Fruit fly (Drosophila melanogaster): ENCODE measurements around the gene CG31626.

CG31626 gene

DNA sequence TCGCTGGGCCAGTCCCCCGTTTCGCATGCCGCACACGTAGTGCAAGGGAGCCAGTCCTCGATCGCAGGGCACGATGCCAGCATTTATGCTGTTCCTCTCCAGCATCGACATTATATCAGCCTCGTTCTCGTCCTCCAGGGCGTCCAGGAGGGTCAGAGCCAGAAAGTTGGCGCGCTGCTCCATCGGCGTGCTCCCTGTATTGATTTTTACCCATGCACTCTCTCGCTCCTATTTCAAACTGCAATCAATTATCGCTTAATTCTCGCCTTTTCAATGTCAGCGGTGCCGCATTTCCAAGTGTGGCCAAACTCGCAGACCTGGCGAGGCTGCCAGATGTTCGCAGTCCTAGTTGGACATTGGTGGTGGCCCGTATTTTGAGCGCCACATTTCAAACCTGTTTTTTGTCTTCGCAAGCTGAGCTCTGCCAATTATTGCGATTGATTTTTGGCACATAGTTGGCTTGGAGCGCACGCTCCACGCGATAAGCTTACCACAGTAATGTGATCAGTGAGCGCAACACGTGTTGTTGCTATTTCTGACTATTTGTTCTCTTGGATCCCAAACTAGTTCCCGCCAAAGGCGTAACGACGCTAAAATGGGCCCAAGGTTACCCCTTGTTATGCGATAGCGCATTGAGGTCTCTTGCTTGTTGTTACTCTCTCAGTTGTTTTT, 18.2 kb downstream of the CG31626 start, which contains the start of gene CG8679 (continued):
- TF ChIP-seq sqz (GFP tag; optimal IDR thresholded peaks at IDR 0.05) (no peak), stwl (tag; optimal IDR thresholded peaks at IDR 0.05) (peak; percentile 58), trem (tag; optimal IDR thresholded peaks at IDR 0.05) (peak; percentile 86), CG10147 (GFP tag; optimal IDR thresholded peaks at IDR 0.05) (no peak), mirr (GFP tag; optimal IDR thresholded peaks at IDR 0.05) (peak; percentile 77), Chrac-16 (GFP tag; optimal IDR thresholded peaks at IDR 0.05) (no peak), Oli (tag; optimal IDR thresholded peaks at IDR 0.05) (no peak), CG8924 (tag; optimal IDR thresholded peaks at IDR 0.05) (peak; percentile 16), E2f2 (GFP tag; IDR thresholded peaks at IDR 0.05) (peak; percentile 97), fd3F (GFP tag; optimal IDR thresholded peaks at IDR 0.05) (no peak), CG43689 (GFP tag; IDR thresholded peaks at IDR 0.05) (no peak), Xrp1 (GFP tag; IDR thresholded peaks at IDR 0.05) (no peak), CG34224 (GFP tag; IDR thresholded peaks at IDR 0.05; ENCODE audit: partially characterized antibody) (peak; percentile 47; the same call in 2 of the 3 replicates), CG9215 (GFP tag; IDR thresholded peaks at IDR 0.05) (no peak), bowl (GFP tag; IDR thresholded peaks at IDR 0.05) (no peak), row (GFP tag; IDR thresholded peaks at IDR 0.05) (peak; percentile 40; the same call in 2 of the 3 replicates), nmo (GFP tag; optimal IDR thresholded peaks at IDR 0.05) (peak; percentile 17), Neu2 (GFP tag; optimal IDR thresholded peaks at IDR 0.05; ENCODE audit: borderline replicate concordance) (no peak), Sox100B (GFP tag; optimal IDR thresholded peaks at IDR 0.05) (no peak), Kr (GFP tag; optimal IDR thresholded peaks at IDR 0.05) (no peak)

DNA sequence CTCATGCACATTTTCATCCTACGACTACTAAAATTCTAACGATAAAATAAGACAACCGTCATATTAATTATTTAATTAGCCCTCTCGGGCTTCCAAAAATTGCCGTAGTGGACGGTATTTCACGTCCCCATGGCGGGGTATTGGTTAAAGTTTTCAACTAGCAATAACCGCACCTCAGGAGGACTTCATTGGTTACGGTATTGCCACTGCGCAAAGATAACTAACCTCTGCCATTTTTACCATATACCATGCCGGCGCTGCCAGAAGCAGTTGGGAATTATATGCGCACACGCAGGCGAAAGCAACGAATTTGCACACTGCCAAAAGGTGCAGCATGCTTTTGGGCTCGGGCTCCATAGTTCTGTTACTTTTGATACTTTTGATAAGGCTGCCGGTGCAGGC, 21.6 kb downstream of the CG31626 start:
- peak; percentile 42 for TF ChIP-seq CG11085 (GFP tag; IDR thresholded peaks at IDR 0.05)
- TF ChIP-seq BEAF-32 (GFP tag; optimal IDR thresholded peaks at IDR 0.05), result no peak
- TF ChIP-seq CG12659 (GFP tag; optimal IDR thresholded peaks at IDR 0.05), result no peak
- TF ChIP-seq jing (GFP tag; optimal IDR thresholded peaks at IDR 0.05), result no peak
- TF ChIP-seq unpg (GFP tag; optimal IDR thresholded peaks at IDR 0.05), result no peak
- peak; percentile 71 for TF ChIP-seq CG33213 (GFP tag; optimal IDR thresholded peaks at IDR 0.05)
- peak; percentile 21 for TF ChIP-seq CG14710 (tag; optimal IDR thresholded peaks at IDR 0.05)
- peak; percentile 34 for TF ChIP-seq CG1603 (tag; optimal IDR thresholded peaks at IDR 0.05)
- no peak for TF ChIP-seq luna (GFP tag; optimal IDR thresholded peaks at IDR 0.05)
- peak; percentile 49 for TF ChIP-seq MTF-1 (GFP tag; optimal IDR thresholded peaks at IDR 0.05; ENCODE audit: borderline replicate concordance)
- no peak for TF ChIP-seq usp (GFP tag; optimal IDR thresholded peaks at IDR 0.05)
- TF ChIP-seq CG15696 (tag; optimal IDR thresholded peaks at IDR 0.05), result peak; percentile 62
- peak; percentile 9 for TF ChIP-seq CG3163 (GFP tag; optimal IDR thresholded peaks at IDR 0.05)
- 0 out of 2 replicates have a peak, but pooled peaks have one; percentile 7 for TF ChIP-seq peb (GFP tag; IDR thresholded peaks at IDR 0.05)
- TF ChIP-seq chm (GFP tag; IDR thresholded peaks at IDR 0.05), result no peak; the same call in 1 of the 2 replicates
- TF ChIP-seq Nf-YB (GFP tag; optimal IDR thresholded peaks at IDR 0.05), result no peak
- TF ChIP-seq tna (GFP tag; IDR thresholded peaks at IDR 0.05; ENCODE audit: partially characterized antibody), result 0 out of 2 replicates have a peak, but pooled peaks have one; percentile 45
- 0 out of 3 replicates have a peak, but pooled peaks have one; percentile 37 for TF ChIP-seq CG34224 (GFP tag; IDR thresholded peaks at IDR 0.05; ENCODE audit: partially characterized antibody)
- peak; percentile 66; the same call in 2 of the 3 replicates for TF ChIP-seq mld (GFP tag; IDR thresholded peaks at IDR 0.05; ENCODE audit: partially characterized antibody)
- no peak for TF ChIP-seq CoRest (tag; optimal IDR thresholded peaks at IDR 0.05)
- TF ChIP-seq gem (tag; optimal IDR thresholded peaks at IDR 0.05), result no peak
- TF ChIP-seq Hsf (GFP tag; optimal IDR thresholded peaks at IDR 0.05), result no peak
- TF ChIP-seq crol (GFP tag; IDR thresholded peaks at IDR 0.05), result no peak
- TF ChIP-seq gcm2 (GFP tag; optimal IDR thresholded peaks at IDR 0.05), result no peak
- TF ChIP-seq CG14050 (GFP tag; IDR thresholded peaks at IDR 0.05), result 0 out of 3 replicates have a peak, but pooled peaks have one; percentile 12
- peak; percentile 55 for TF ChIP-seq Dbx (GFP tag; IDR thresholded peaks at IDR 0.05)
- no peak; the same call in 2 of the 3 replicates for TF ChIP-seq ci (GFP tag; IDR thresholded peaks at IDR 0.05)
- peak; percentile 46 for TF ChIP-seq repo (GFP tag; optimal IDR thresholded peaks at IDR 0.05)
- peak; percentile 13 for TF ChIP-seq ATbp (GFP tag; optimal IDR thresholded peaks at IDR 0.05)
- no peak for TF ChIP-seq Rx (GFP tag; IDR thresholded peaks at IDR 0.05)

Measured in whole organism, embryonic.